Fruit fly (Drosophila melanogaster): Measurements from ENCODE around the gene Or24a.

The Or24a gene

DNA sequence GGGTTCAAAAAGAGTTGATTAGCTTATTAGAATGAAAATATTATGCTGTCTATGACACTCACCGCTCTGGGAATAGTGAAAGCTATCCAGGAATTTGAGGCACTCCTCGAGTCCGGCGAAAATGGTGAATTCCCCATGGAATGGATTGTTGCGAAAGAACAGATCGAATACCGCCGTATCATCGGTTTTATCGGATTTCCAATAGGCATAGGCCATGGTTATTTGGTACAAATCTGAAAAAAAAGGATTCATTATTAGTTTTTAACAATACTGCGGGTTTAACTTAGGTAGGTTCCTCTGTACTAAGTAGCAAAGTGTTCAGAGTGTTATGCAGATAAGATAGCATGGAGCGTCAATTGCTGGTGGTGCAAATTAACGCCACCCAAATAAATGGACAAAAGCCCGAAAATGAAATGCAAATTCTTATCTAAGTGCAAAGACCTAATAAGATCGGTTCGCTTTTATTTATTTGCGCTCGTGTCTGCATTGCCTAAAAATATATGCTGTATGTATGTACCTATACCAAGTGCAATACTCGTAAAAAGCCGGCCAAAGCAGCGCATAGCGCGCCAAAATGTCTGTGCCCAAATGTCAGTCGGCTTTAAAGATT, 29.8 kb upstream of the Or24a start (continued):
- no peak for TF ChIP-seq Fer1 (GFP tag; optimal IDR thresholded peaks at IDR 0.05)
- no peak for TF ChIP-seq nau (GFP tag; optimal IDR thresholded peaks at IDR 0.05)
- TF ChIP-seq cato (GFP tag; optimal IDR thresholded peaks at IDR 0.05; ENCODE audit: borderline replicate concordance) = no peak
- no peak for TF ChIP-seq ara (GFP tag; IDR thresholded peaks at IDR 0.05)
- no peak for TF ChIP-seq jing (GFP tag; optimal IDR thresholded peaks at IDR 0.05)
- no peak for TF ChIP-seq trh (GFP tag; optimal IDR thresholded peaks at IDR 0.05)
- TF ChIP-seq Mrtf (GFP tag; IDR thresholded peaks at IDR 0.05) = no peak
- TF ChIP-seq ttk (GFP tag; IDR thresholded peaks at IDR 0.05) = 0 out of 2 replicates have a peak, but pooled peaks have one; percentile 15
- no peak for TF ChIP-seq Dp (GFP tag; optimal IDR thresholded peaks at IDR 0.05)
- TF ChIP-seq tna (GFP tag; IDR thresholded peaks at IDR 0.05; ENCODE audit: partially characterized antibody) = no peak
- no peak for TF ChIP-seq al (GFP tag; IDR thresholded peaks at IDR 0.05)
- TF ChIP-seq CrebB (tag; optimal IDR thresholded peaks at IDR 0.05) = no peak
- TF ChIP-seq CG11504 (tag; optimal IDR thresholded peaks at IDR 0.05) = no peak
- TF ChIP-seq CG10462 (GFP tag; optimal IDR thresholded peaks at IDR 0.05) = no peak
- no peak for TF ChIP-seq HHEX (GFP tag; optimal IDR thresholded peaks at IDR 0.05)
- no peak for TF ChIP-seq bbx (GFP tag; IDR thresholded peaks at IDR 0.05; ENCODE audit: partially characterized antibody)
- TF ChIP-seq CG6254 (GFP tag; optimal IDR thresholded peaks at IDR 0.05) = no peak
- TF ChIP-seq CG1602 (GFP tag; optimal IDR thresholded peaks at IDR 0.05) = no peak
- TF ChIP-seq dati (GFP tag; IDR thresholded peaks at IDR 0.05) = no peak
- no peak for TF ChIP-seq CG17612 (GFP tag; IDR thresholded peaks at IDR 0.05)
- no peak for TF ChIP-seq CG2875 (GFP tag; optimal IDR thresholded peaks at IDR 0.05)
- TF ChIP-seq tio (GFP tag; optimal IDR thresholded peaks at IDR 0.05) = no peak
- no peak for TF ChIP-seq Gsc (GFP tag; IDR thresholded peaks at IDR 0.05)
- TF ChIP-seq btn (GFP tag; optimal IDR thresholded peaks at IDR 0.05) = no peak
- TF ChIP-seq CG8765 (GFP tag; IDR thresholded peaks at IDR 0.05) = no peak
- TF ChIP-seq Gug (GFP tag; IDR thresholded peaks at IDR 0.05) = no peak
- no peak for TF ChIP-seq CG15479 (GFP tag; optimal IDR thresholded peaks at IDR 0.05)
- no peak for TF ChIP-seq CG14965 (GFP tag; optimal IDR thresholded peaks at IDR 0.05; ENCODE audit: borderline replicate concordance)
- TF ChIP-seq fu2 (GFP tag; optimal IDR thresholded peaks at IDR 0.05) = no peak
- no peak for TF ChIP-seq CG6813 (GFP tag; optimal IDR thresholded peaks at IDR 0.05)

- TF ChIP-seq eyg (GFP tag; optimal IDR thresholded peaks at IDR 0.05) (no peak), CG7372 (GFP tag; IDR thresholded peaks at IDR 0.05) (no peak), Sin3A (optimal IDR thresholded peaks at IDR 0.05) (peak; percentile 11), lilli (GFP tag; optimal IDR thresholded peaks at IDR 0.05) (no peak), seq (GFP tag; IDR thresholded peaks at IDR 0.05) (no peak), CG15011 (GFP tag; optimal IDR thresholded peaks at IDR 0.05) (no peak), fd3F (GFP tag; optimal IDR thresholded peaks at IDR 0.05) (no peak), Xrp1 (GFP tag; IDR thresholded peaks at IDR 0.05) (no peak), CG14710 (tag; optimal IDR thresholded peaks at IDR 0.05) (peak; percentile 8), pzg (GFP tag; optimal IDR thresholded peaks at IDR 0.05) (peak; percentile 67), exex (tag; optimal IDR thresholded peaks at IDR 0.05) (no peak), E2f2 (GFP tag; IDR thresholded peaks at IDR 0.05) (peak; percentile 97), Dip2 (GFP tag; IDR thresholded peaks at IDR 0.05) (no peak), CG2712 (tag; optimal IDR thresholded peaks at IDR 0.05) (peak; percentile 7), CG9797 (GFP tag; optimal IDR thresholded peaks at IDR 0.05) (peak; percentile 38), Oaz (GFP tag; IDR thresholded peaks at IDR 0.05) (no peak), Ets97D (GFP tag; optimal IDR thresholded peaks at IDR 0.05) (peak; percentile 12), wor (GFP tag; IDR thresholded peaks at IDR 0.05) (no peak), CG8359 (GFP tag; optimal IDR thresholded peaks at IDR 0.05; ENCODE audit: borderline replicate concordance) (no peak), nmo (GFP tag; optimal IDR thresholded peaks at IDR 0.05) (peak; percentile 19), Dp (GFP tag; optimal IDR thresholded peaks at IDR 0.05) (peak; percentile 92), CG10654 (GFP tag; optimal IDR thresholded peaks at IDR 0.05) (no peak)
Measured at dm6 chr2L:4187631-4188173, 21.8 kb upstream of the Or24a start, which contains the start of the genes Tbcc and lectin-24Db. Gene Tbcc (minus strand): TSS chr2L:4187793. Gene lectin-24Db (plus strand): TSS chr2L:4188123.
